Worm (Caenorhabditis elegans) whole organism, early embryonic: ENCODE measurements around the gene F28F8.9.

Experiments
- F13C5.2 ChIP-seq: sonication (generic microtip); optimal IDR thresholded peaks from 2 replicates; lab custom pipeline; 2017; ENCODE audit warnings: mild to moderate bottlenecking, missing genetic modification characterization, inconsistent platforms, missing compliant biosample characterization
- aly-1 ChIP-seq: sonication (generic microtip); optimal IDR thresholded peaks from 2 replicates; lab custom pipeline; 2016; ENCODE audit warnings: missing genetic modification characterization, missing compliant biosample characterization
- ama-1 ChIP-seq: fragments of 150-350 bp; optimal IDR thresholded peaks from 2 replicates; lab custom pipeline; 2014
- ceh-13 ChIP-seq: fragments of 200-800 bp; sonication (Bioruptor generic); optimal IDR thresholded peaks from 2 replicates; lab custom pipeline; 2018; ENCODE audit warnings: mild to moderate bottlenecking, missing genetic modification characterization, missing compliant biosample characterization
- ceh-36 ChIP-seq: sonication (generic microtip); optimal IDR thresholded peaks from 2 replicates; lab custom pipeline; 2016; ENCODE audit warnings: missing genetic modification characterization, inconsistent platforms, missing compliant biosample characterization
- ets-7 ChIP-seq: sonication (generic microtip); optimal IDR thresholded peaks from 2 replicates; lab custom pipeline; 2016; ENCODE audit warnings: missing genotype, missing genetic modification characterization, missing compliant biosample characterization
- flt-1 ChIP-seq: fragments of 200-800 bp; sonication (Bioruptor generic); IDR thresholded peaks from 2 replicates; pipeline ENCODE4 v1.3.6; 2022; ENCODE audit warnings: missing genetic modification characterization, missing compliant biosample characterization
- hmbx-1 ChIP-seq: sonication (generic microtip); optimal IDR thresholded peaks from 2 replicates; lab custom pipeline; 2016; ENCODE audit warnings: mild to moderate bottlenecking, missing genetic modification characterization, missing compliant biosample characterization
- hmg-4 ChIP-seq: fragments of 200-800 bp; sonication (Bioruptor generic); optimal IDR thresholded peaks from 2 replicates; lab custom pipeline; 2018; ENCODE audit warnings: mild to moderate bottlenecking, missing genetic modification characterization, missing compliant biosample characterization
- scrt-1 ChIP-seq: fragments of 200-800 bp; sonication (Bioruptor generic); IDR thresholded peaks from 2 replicates; pipeline ENCODE4 v1.3.6; 2022; ENCODE audit warnings: missing genetic modification characterization, missing compliant biosample characterization
- tbx-11 ChIP-seq: fragments of 200-800 bp; sonication (Bioruptor generic); IDR thresholded peaks from 2 replicates; pipeline ENCODE4 v1.3.6; 2022; ENCODE audit warnings: missing genetic modification characterization, missing compliant biosample characterization
- tbx-37 ChIP-seq: fragments of 200-800 bp; sonication (Bioruptor generic); conservative IDR thresholded peaks from 2 replicates; pipeline ENCODE4 v1.3.6; 2022; ENCODE audit warnings: missing genetic modification reagents, missing genetic modification characterization, missing compliant biosample characterization

- no peak for TF ChIP-seq F13C5.2 (tag; lab: Kevin White, UChicago)
- TF ChIP-seq aly-1 (tag; lab: Kevin White, UChicago): no peak
- TF ChIP-seq flt-1 (GFP tag; lab: Robert Waterston, UW): no peak
- TF ChIP-seq scrt-1 (GFP tag; lab: Robert Waterston, UW): no peak
- no peak for TF ChIP-seq ama-1
- TF ChIP-seq ceh-13 (GFP tag; lab: Kevin White, UChicago): no peak
- TF ChIP-seq tbx-37 (GFP tag; lab: Robert Waterston, UW): no peak
- TF ChIP-seq hmbx-1 (tag; lab: Kevin White, UChicago): no peak
- TF ChIP-seq ets-7 (tag; lab: Kevin White, UChicago): no peak
- TF ChIP-seq ceh-36: no peak
- no peak for TF ChIP-seq hmg-4 (GFP tag; lab: Kevin White, UChicago)
- TF ChIP-seq tbx-11 (GFP tag; lab: Robert Waterston, UW): no peak
Observed at ce11 chrV:15563477-15563876, 15.0 kb downstream of the F28F8.9 start.
